Fruit fly (Drosophila melanogaster) whole organism, embryonic: Measurements from ENCODE around the gene Grip91.

Experiments used
- CG10565 ChIP-seq: fragments of 200-800 bp; sonication (Bioruptor generic); optimal IDR thresholded peaks from 3 replicates; lab custom pipeline; 2016; ENCODE audit warnings: missing biosample characterization, mild to moderate bottlenecking, missing genetic modification characterization
- CG12299 ChIP-seq: fragments of 200-800 bp; sonication (Bioruptor generic); optimal IDR thresholded peaks from 2 replicates; lab custom pipeline; 2018; ENCODE audit warnings: missing biosample characterization, mild to moderate bottlenecking, missing genetic modification characterization
- CG9932 ChIP-seq: fragments of 200-800 bp; sonication (Bioruptor generic); IDR thresholded peaks from 2 replicates; pipeline ENCODE4 v1.3.6; 2022; ENCODE audit warnings: missing biosample characterization, missing genetic modification characterization
- Drgx ChIP-seq: fragments of 200-800 bp; sonication (Bioruptor generic); IDR thresholded peaks from 2 replicates; pipeline ENCODE4 v1.3.6; 2022; ENCODE audit warnings: missing biosample characterization, missing genetic modification characterization
- Fer1 ChIP-seq: fragments of 200-800 bp; sonication (Bioruptor generic); optimal IDR thresholded peaks from 2 replicates; lab custom pipeline; 2017; ENCODE audit warnings: missing biosample characterization, mild to moderate bottlenecking, missing genetic modification characterization
- H15 ChIP-seq: fragments of 200-800 bp; sonication (Bioruptor generic); IDR thresholded peaks from 3 replicates; pipeline ENCODE4 v1.3.6; 2022; ENCODE audit warnings: missing biosample characterization, missing genetic modification characterization
- HmgD ChIP-seq: fragments of 200-800 bp; sonication (Bioruptor generic); optimal IDR thresholded peaks from 3 replicates; lab custom pipeline; 2016; ENCODE audit warnings: missing biosample characterization, missing genetic modification characterization
- tgo ChIP-seq: fragments of 200-800 bp; sonication (Bioruptor generic); IDR thresholded peaks from 3 replicates; pipeline ENCODE4 v1.3.6; 2022; ENCODE audit warnings: missing biosample characterization, missing genetic modification characterization
- tll ChIP-seq, 2 experiments: fragments of 200-800 bp in 1 of 2; fragments of >200 bp in 1 of 2; sonication (Bioruptor generic) in 1 of 2; optimal IDR thresholded peaks; 2 replicates each; lab custom pipeline; 2017 to 2019; ENCODE audit warnings: missing biosample characterization in 2 of 2, missing genetic modification characterization in 2 of 2, mild to moderate bottlenecking in 1 of 2, moderate library complexity in 1 of 2

dm6 chrX:13736174-13736482 is 8.4 kb downstream of the Grip91 start, which contains the start of gene g:
- TF ChIP-seq H15 (GFP tag; lab: Robert Waterston, UW) (no peak), tll (GFP tag; optimal IDR thresholded peaks at IDR 0.05; lab: Kevin White, UChicago) (no peak), Drgx (no peak), CG12299 (tag; lab: Kevin White, UChicago) (no peak), CG10565 (GFP tag; lab: Kevin White, UChicago) (no peak), tgo (GFP tag; lab: Robert Waterston, UW) (no peak), HmgD (GFP tag; lab: Kevin White, UChicago) (no peak), Fer1 (GFP tag; lab: Kevin White, UChicago) (no peak), CG9932 (GFP tag; lab: Robert Waterston, UW) (peak; percentile 42; the same call in 1 of the 2 replicates)
